Worm (Caenorhabditis elegans) whole organism, midembryonic: ENCODE results near the gene K03A1.4.

Experiments
- cog-1 ChIP-seq: sonication (generic microtip); optimal IDR thresholded peaks from 2 replicates; lab custom pipeline; 2016; ENCODE audit warnings: missing genetic modification characterization, missing compliant biosample characterization
- flt-1 ChIP-seq: fragments of 200-800 bp; sonication (Bioruptor generic); IDR thresholded peaks from 2 replicates; pipeline ENCODE4 v1.3.6; 2022; ENCODE audit warnings: missing genetic modification characterization, missing compliant biosample characterization
- med-1 ChIP-seq: sonication (generic microtip); optimal IDR thresholded peaks from 2 replicates; lab custom pipeline; 2017; ENCODE audit warnings: missing genetic modification characterization, mild to moderate bottlenecking, missing compliant biosample characterization, antibody characterized with exemption, missing genetic modification reagents; ENCODE audit not compliant: insufficient read depth
- ztf-23 ChIP-seq: fragments of 200-800 bp; sonication (Bioruptor generic); IDR thresholded peaks from 2 replicates; pipeline ENCODE4 v1.3.6; 2022; ENCODE audit warnings: missing genetic modification reagents, missing genetic modification characterization, missing compliant biosample characterization
- ztf-29 ChIP-seq: fragments of 200-800 bp; sonication (Bioruptor generic); IDR thresholded peaks from 2 replicates; pipeline ENCODE4 v1.3.6; 2022; ENCODE audit warnings: missing genetic modification reagents, missing genetic modification characterization, missing compliant biosample characterization

ce11 chrX:7279671-7280389, 18.7 kb downstream of the K03A1.4 start, which contains the start of gene unc-10:
- no peak for TF ChIP-seq ztf-23 (GFP tag; lab: Robert Waterston, UW)
- TF ChIP-seq ztf-29 (GFP tag; lab: Robert Waterston, UW) = no peak
- no peak for TF ChIP-seq med-1 (GFP tag; lab: Kevin White, UChicago)
- TF ChIP-seq cog-1 = no peak
- TF ChIP-seq flt-1 (GFP tag; lab: Robert Waterston, UW) = no peak
